Fruit fly (Drosophila melanogaster): Measurements from ENCODE around the gene Eh.

DNA sequence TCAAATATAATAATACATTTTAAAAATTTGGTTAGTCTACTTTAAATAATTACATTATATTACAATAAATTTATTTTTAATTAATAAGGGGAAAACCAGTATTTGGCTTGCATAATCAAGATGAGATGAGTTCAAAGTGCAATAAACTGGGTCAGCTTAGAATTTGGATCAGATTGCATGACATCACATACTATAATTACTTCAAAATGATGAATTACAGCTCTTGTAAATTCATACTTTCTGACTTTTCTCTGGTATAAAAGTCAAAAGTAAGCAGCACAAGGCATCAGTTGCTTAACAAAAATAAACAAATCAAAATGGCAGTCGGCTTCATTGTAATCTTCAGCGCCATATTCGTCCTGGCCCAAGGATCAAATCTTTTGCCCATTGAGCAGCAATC is 31.5 kb downstream of the Eh start, which contains the start of gene CG33333:
- TF ChIP-seq CG8478 (optimal IDR thresholded peaks at IDR 0.05) (no peak), CTCF (optimal IDR thresholded peaks at IDR 0.05) (no peak)

All from S2 (cell line).